Fruit fly (Drosophila melanogaster) whole organism, embryonic: Measurements from ENCODE around the gene Top3alpha.

Source experiments
- Antp ChIP-seq: fragments of 200-800 bp; sonication (Bioruptor generic); optimal IDR thresholded peaks from 3 replicates; lab custom pipeline; 2016; ENCODE audit warnings: missing biosample characterization, missing genetic modification characterization
- CG10431 ChIP-seq: fragments of 200-800 bp; sonication (Bioruptor generic); optimal IDR thresholded peaks from 3 replicates; lab custom pipeline; 2018; ENCODE audit warnings: missing biosample characterization, mild to moderate bottlenecking, missing genetic modification characterization
- CG11504 ChIP-seq: fragments of 200-800 bp; sonication (Bioruptor generic); optimal IDR thresholded peaks from 3 replicates; lab custom pipeline; 2019; ENCODE audit warnings: missing biosample characterization, mild to moderate bottlenecking, missing genetic modification characterization, moderate library complexity
- CG11560 ChIP-seq: fragments of 200-800 bp; sonication (Bioruptor generic); IDR thresholded peaks from 3 replicates; pipeline ENCODE4 v1.3.6; 2022; ENCODE audit warnings: missing biosample characterization, missing genetic modification characterization
- CG13287 ChIP-seq: fragments of 200-800 bp; sonication (Bioruptor generic); IDR thresholded peaks from 2 replicates; pipeline ENCODE4 v1.3.6; 2022; ENCODE audit warnings: missing biosample characterization, missing genetic modification characterization; ENCODE audit not compliant: partially characterized antibody
- CG16815 ChIP-seq: fragments of 200-800 bp; sonication (Bioruptor generic); optimal IDR thresholded peaks from 3 replicates; lab custom pipeline; 2017; ENCODE audit warnings: missing biosample characterization, mild to moderate bottlenecking, missing genetic modification characterization
- CG32532 ChIP-seq: fragments of 200-800 bp; sonication (Bioruptor generic); IDR thresholded peaks from 2 replicates; pipeline ENCODE4 v1.3.6; 2022; ENCODE audit warnings: missing biosample characterization, missing genetic modification characterization
- CG3407 ChIP-seq: fragments of 200-800 bp; sonication (Bioruptor generic); optimal IDR thresholded peaks from 2 replicates; lab custom pipeline; 2018; ENCODE audit warnings: missing biosample characterization, mild to moderate bottlenecking, missing genetic modification characterization
- CG3838 ChIP-seq: fragments of 200-800 bp; sonication (Bioruptor generic); optimal IDR thresholded peaks from 3 replicates; lab custom pipeline; 2016; ENCODE audit warnings: missing biosample characterization, missing genetic modification characterization
- CG4424 ChIP-seq: fragments of 200-800 bp; sonication (Bioruptor generic); optimal IDR thresholded peaks from 3 replicates; lab custom pipeline; 2016; ENCODE audit warnings: missing biosample characterization, missing genetic modification characterization
- CG4820 ChIP-seq: fragments of 200-800 bp; sonication (Bioruptor generic); optimal IDR thresholded peaks from 3 replicates; lab custom pipeline; 2016; ENCODE audit warnings: missing biosample characterization, missing genetic modification characterization
- CG5245 ChIP-seq: fragments of 200-800 bp; sonication (Bioruptor generic); optimal IDR thresholded peaks from 3 replicates; lab custom pipeline; 2016; ENCODE audit warnings: missing biosample characterization, missing genetic modification characterization
- CG8388 ChIP-seq: fragments of 200-800 bp; sonication (Bioruptor generic); optimal IDR thresholded peaks from 2 replicates; lab custom pipeline; 2019; ENCODE audit warnings: missing biosample characterization, mild to moderate bottlenecking, missing genetic modification characterization, moderate library complexity
- CG8924 ChIP-seq: fragments of 200-800 bp; optimal IDR thresholded peaks from 3 replicates; lab custom pipeline; 2019; ENCODE audit warnings: missing biosample characterization, mild to moderate bottlenecking, missing genetic modification characterization, moderate library complexity
- CG8944 ChIP-seq: fragments of 200-800 bp; sonication (Bioruptor generic); optimal IDR thresholded peaks from 3 replicates; lab custom pipeline; 2016; ENCODE audit warnings: missing biosample characterization, missing genetic modification characterization
- CG9437 ChIP-seq: fragments of 200-800 bp; sonication (Bioruptor generic); optimal IDR thresholded peaks from 2 replicates; lab custom pipeline; 2018; ENCODE audit warnings: missing biosample characterization, mild to moderate bottlenecking, missing genetic modification characterization
- CG9609 ChIP-seq: fragments of 200-800 bp; sonication (Bioruptor generic); optimal IDR thresholded peaks from 3 replicates; lab custom pipeline; 2016; ENCODE audit warnings: missing biosample characterization, missing genetic modification characterization
- CG9817 ChIP-seq: fragments of 200-800 bp; sonication (Bioruptor generic); optimal IDR thresholded peaks from 2 replicates; lab custom pipeline; 2018; ENCODE audit warnings: missing biosample characterization, mild to moderate bottlenecking, missing genetic modification characterization, moderate library complexity
- Dip3 ChIP-seq: fragments of 200-800 bp; sonication (Bioruptor generic); optimal IDR thresholded peaks from 3 replicates; lab custom pipeline; 2016; ENCODE audit warnings: missing biosample characterization, missing genetic modification characterization
- Jarid2 ChIP-seq: fragments of 200-800 bp; sonication (Bioruptor generic); optimal IDR thresholded peaks from 3 replicates; lab custom pipeline; 2017; ENCODE audit warnings: mild to moderate bottlenecking, missing biosample characterization, missing genetic modification reagents, missing genetic modification characterization
- Lhr ChIP-seq: fragments of 200-800 bp; sonication (Bioruptor generic); optimal IDR thresholded peaks from 3 replicates; lab custom pipeline; 2017; ENCODE audit warnings: mild to moderate bottlenecking, missing biosample characterization, missing genetic modification reagents, missing genetic modification characterization
- Max ChIP-seq: fragments of 200-800 bp; sonication (Bioruptor generic); optimal IDR thresholded peaks from 2 replicates; lab custom pipeline; 2016; ENCODE audit warnings: missing biosample characterization, mild to moderate bottlenecking, missing genetic modification characterization
- Pdp1 ChIP-seq, 2 experiments: fragments of 200-800 bp; sonication (Bioruptor generic); optimal IDR thresholded peaks; 3 replicates each; lab custom pipeline; 2016; ENCODE audit warnings: missing biosample characterization in 2 of 2, missing genetic modification characterization in 2 of 2, mild to moderate bottlenecking in 1 of 2, moderate library complexity in 1 of 2
- Six4 ChIP-seq: fragments of 200-800 bp; sonication (Bioruptor generic); optimal IDR thresholded peaks from 2 replicates; lab custom pipeline; 2016; ENCODE audit warnings: missing biosample characterization, missing genetic modification characterization
- Sox102F ChIP-seq: fragments of 200-800 bp; sonication (Bioruptor generic); optimal IDR thresholded peaks from 2 replicates; lab custom pipeline; 2018; ENCODE audit warnings: missing biosample characterization, mild to moderate bottlenecking, missing genetic modification characterization, moderate library complexity
- Spps ChIP-seq: fragments of 200-800 bp; sonication (Bioruptor generic); optimal IDR thresholded peaks from 2 replicates; lab custom pipeline; 2018; ENCODE audit warnings: missing biosample characterization, mild to moderate bottlenecking, missing genetic modification characterization
- Xrp1 ChIP-seq: fragments of 200-800 bp; sonication (Bioruptor generic); IDR thresholded peaks from 2 replicates; pipeline ENCODE4 v1.3.6; 2022; ENCODE audit warnings: missing biosample characterization, missing genetic modification characterization
- ara ChIP-seq: fragments of 200-800 bp; sonication (Bioruptor generic); IDR thresholded peaks from 2 replicates; pipeline ENCODE4 v1.3.6; 2022; ENCODE audit warnings: missing biosample characterization, missing genetic modification characterization
- croc ChIP-seq: fragments of 200-800 bp; sonication (Bioruptor generic); conservative IDR thresholded peaks from 3 replicates; pipeline ENCODE4 v1.3.6; 2022; ENCODE audit warnings: missing biosample characterization, missing genetic modification characterization
- dmrt11E ChIP-seq: fragments of 200-800 bp; sonication (Bioruptor generic); optimal IDR thresholded peaks from 3 replicates; lab custom pipeline; 2018; ENCODE audit warnings: missing biosample characterization, mild to moderate bottlenecking, missing genetic modification characterization, moderate library complexity
- ewg ChIP-seq: fragments of 200-800 bp; sonication (Bioruptor generic); optimal IDR thresholded peaks from 3 replicates; lab custom pipeline; 2017; ENCODE audit warnings: mild to moderate bottlenecking, missing biosample characterization, missing genetic modification reagents, missing genetic modification characterization
- gcm ChIP-seq: fragments of 200-800 bp; sonication (Bioruptor generic); optimal IDR thresholded peaks from 2 replicates; lab custom pipeline; 2019; ENCODE audit warnings: missing biosample characterization, mild to moderate bottlenecking, missing genetic modification characterization, moderate library complexity
- gsb ChIP-seq: fragments of 200-800 bp; sonication (Bioruptor generic); IDR thresholded peaks from 2 replicates; pipeline ENCODE4 v1.3.6; 2022; ENCODE audit warnings: missing biosample characterization, missing genetic modification characterization
- gsb-n ChIP-seq: fragments of 200-800 bp; sonication (Bioruptor generic); optimal IDR thresholded peaks from 3 replicates; lab custom pipeline; 2018; ENCODE audit warnings: missing biosample characterization, mild to moderate bottlenecking, missing genetic modification characterization
- h ChIP-seq: fragments of >200 bp; optimal IDR thresholded peaks from 2 replicates; lab custom pipeline; 2017
- hkb ChIP-seq, 2 experiments: fragments of 200-800 bp in 1 of 2; fragments of >200 bp in 1 of 2; sonication (Bioruptor generic) in 1 of 2; IDR thresholded peaks in 1 of 2; optimal IDR thresholded peaks in 1 of 2; 2 replicates each; pipeline versions ENCODE4 v1.3.6 to Lab custom; 2017 to 2022; ENCODE audit warnings: missing biosample characterization in 1 of 2, missing genetic modification characterization in 1 of 2
- ind ChIP-seq: fragments of 200-800 bp; sonication (Bioruptor generic); optimal IDR thresholded peaks from 3 replicates; lab custom pipeline; 2016; ENCODE audit warnings: missing biosample characterization, missing genetic modification characterization
- inv ChIP-seq: fragments of 200-800 bp; sonication (Bioruptor generic); IDR thresholded peaks from 2 replicates; pipeline ENCODE4 v1.3.6; 2022; ENCODE audit warnings: missing biosample characterization, missing genetic modification characterization; ENCODE audit not compliant: partially characterized antibody
- lilli ChIP-seq: fragments of 200-800 bp; sonication (Bioruptor generic); optimal IDR thresholded peaks from 3 replicates; lab custom pipeline; 2016; ENCODE audit warnings: missing biosample characterization, missing genetic modification characterization
- maf-S ChIP-seq: fragments of 200-800 bp; sonication (Bioruptor generic); optimal IDR thresholded peaks from 2 replicates; lab custom pipeline; 2016; ENCODE audit warnings: missing biosample characterization, missing genetic modification characterization
- nau ChIP-seq: fragments of 200-800 bp; sonication (Bioruptor generic); optimal IDR thresholded peaks from 3 replicates; lab custom pipeline; 2017; ENCODE audit warnings: missing biosample characterization, mild to moderate bottlenecking, missing genetic modification characterization, missing genetic modification reagents
- nerfin-1 ChIP-seq: fragments of 200-800 bp; sonication (Bioruptor generic); optimal IDR thresholded peaks from 3 replicates; lab custom pipeline; 2019; ENCODE audit warnings: missing biosample characterization, mild to moderate bottlenecking, missing genetic modification characterization, moderate library complexity
- org-1 ChIP-seq: fragments of 200-800 bp; sonication (Bioruptor generic); optimal IDR thresholded peaks from 2 replicates; lab custom pipeline; 2017; ENCODE audit warnings: missing biosample characterization, missing genetic modification characterization
- pan ChIP-seq, 4 experiments: fragments of >200 bp in 3 of 4; fragments of 200-800 bp in 1 of 4; sonication (Bioruptor generic) in 1 of 4; optimal IDR thresholded peaks in 3 of 4; IDR thresholded peaks in 1 of 4; 2 replicates each; pipeline versions ENCODE4 v1.3.6 to Lab custom; 2017 to 2022; ENCODE audit warnings: missing biosample characterization in 2 of 4, missing genetic modification characterization in 2 of 4, mixed read lengths in 1 of 4
- pnt ChIP-seq: fragments of 200-800 bp; sonication (Bioruptor generic); optimal IDR thresholded peaks from 3 replicates; lab custom pipeline; 2016; ENCODE audit warnings: missing biosample characterization, missing genetic modification characterization
- sens ChIP-seq: fragments of 200-800 bp; sonication (Bioruptor generic); peaks from one replicate; lab custom pipeline; 2016; ENCODE audit warnings: missing biosample characterization, missing genetic modification characterization
- twi ChIP-seq: fragments of 200-800 bp; optimal IDR thresholded peaks from 2 replicates; lab custom pipeline; 2019; ENCODE audit warnings: missing biosample characterization, mild to moderate bottlenecking, missing genetic modification characterization, moderate library complexity
- tx ChIP-seq: fragments of 200-800 bp; sonication (Bioruptor generic); optimal IDR thresholded peaks from 2 replicates; lab custom pipeline; 2016; ENCODE audit warnings: missing biosample characterization, missing genetic modification characterization
- unc-4 ChIP-seq: fragments of 200-800 bp; sonication (Bioruptor generic); IDR thresholded peaks from 2 replicates; pipeline ENCODE4 v1.3.6; 2022; ENCODE audit warnings: missing biosample characterization, missing genetic modification characterization; ENCODE audit not compliant: partially characterized antibody

Top3alpha gene

DNA sequence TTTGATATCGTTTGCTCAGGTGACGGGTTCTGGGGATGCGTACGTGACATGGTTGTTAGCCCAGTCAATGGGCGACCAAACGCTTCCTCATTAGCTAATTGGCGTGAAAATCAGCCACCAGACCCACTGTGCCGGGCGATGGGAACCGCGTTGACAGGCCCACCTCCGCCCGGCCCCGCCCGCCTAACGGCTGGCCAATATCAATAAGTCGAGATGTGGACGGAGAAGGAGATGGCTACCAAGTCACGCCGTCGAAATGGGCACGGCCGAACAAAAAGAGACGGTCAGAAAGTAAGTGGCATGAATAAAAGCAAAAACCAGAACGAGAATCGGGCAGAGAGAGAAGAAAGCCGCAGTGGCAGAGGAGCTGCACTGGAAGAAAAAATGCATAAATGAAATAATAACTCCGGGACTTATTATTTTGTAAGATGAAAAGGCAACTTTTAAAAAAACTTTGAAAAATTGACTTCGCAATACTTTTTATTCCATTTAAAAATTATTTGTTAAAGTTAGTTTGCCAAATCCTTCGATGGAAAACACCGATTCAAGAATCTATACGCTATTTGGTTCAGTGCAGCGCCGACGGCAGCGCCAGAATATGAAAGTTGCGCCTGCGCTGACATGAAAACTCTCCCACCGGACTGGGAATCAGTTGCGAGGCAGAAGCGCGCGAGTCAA lies 40.0 kb downstream of the Top3alpha start, which contains the start of gene CG13082 (continued):
- TF ChIP-seq org-1 (GFP tag; lab: Kevin White, UChicago) (no peak), CG11504 (peak; percentile 64), ewg (peak; percentile 52), tx (peak; percentile 23), ara (GFP tag; lab: Robert Waterston, UW) (peak; percentile 51; the same call in 1 of the 2 replicates), ind (GFP tag; lab: Kevin White, UChicago) (peak; percentile 33), Dip3 (GFP tag; lab: Kevin White, UChicago) (peak; percentile 27), CG8924 (peak; percentile 62), unc-4 (GFP tag; lab: Robert Waterston, UW) (no peak), pnt (GFP tag; lab: Kevin White, UChicago) (peak; percentile 5), gcm (peak; percentile 54), gsb (GFP tag; lab: Robert Waterston, UW) (no peak), CG3407 (GFP tag; lab: Kevin White, UChicago) (peak; percentile 27), nau (GFP tag; lab: Kevin White, UChicago) (no peak), sens (GFP tag; lab: Kevin White, UChicago) (peak; percentile 93), hkb (optimal IDR thresholded peaks at IDR 0.05; lab: Kevin White, UChicago) (no peak), hkb (GFP tag; IDR thresholded peaks at IDR 0.05; lab: Robert Waterston, UW) (no peak), CG11560 (tag; lab: Robert Waterston, UW) (no peak), twi (tag; lab: Kevin White, UChicago) (peak; percentile 39), Pdp1 (GFP tag; optimal IDR thresholded peaks at IDR 0.05; lab: Kevin White, UChicago) (peak; percentile 13 to 23), h (lab: Kevin White, UChicago) (no peak), CG13287 (GFP tag; lab: Robert Waterston, UW) (no peak), CG4424 (GFP tag; lab: Kevin White, UChicago) (peak; percentile 75), CG8388 (peak; percentile 69), Jarid2 (GFP tag; lab: Kevin White, UChicago) (peak; percentile 20), CG4820 (GFP tag; lab: Kevin White, UChicago) (peak; percentile 61), Lhr (GFP tag; lab: Kevin White, UChicago) (peak; percentile 44), CG9817 (peak; percentile 13), Antp (GFP tag; lab: Kevin White, UChicago) (peak; percentile 16), maf-S (GFP tag; lab: Kevin White, UChicago) (no peak), pan (optimal IDR thresholded peaks at IDR 0.05; lab: Kevin White, UChicago) (no peak), pan (GFP tag; optimal IDR thresholded peaks at IDR 0.05 in 1 of 2, IDR thresholded peaks at IDR 0.05 in 1 of 2) (no peak), croc (GFP tag; lab: Robert Waterston, UW) (peak; percentile 50), Spps (peak; percentile 75), CG3838 (no peak), Max (GFP tag; lab: Kevin White, UChicago) (peak; percentile 21), inv (GFP tag; lab: Robert Waterston, UW) (no peak), CG10431 (peak; percentile 70), Six4 (peak; percentile 23), nerfin-1 (tag; lab: Kevin White, UChicago) (peak; percentile 48), lilli (GFP tag; lab: Kevin White, UChicago) (peak; percentile 29), CG16815 (peak; percentile 36), CG9609 (peak; percentile 9), gsb-n (peak; percentile 77), dmrt11E (tag; lab: Kevin White, UChicago) (peak; percentile 74), Xrp1 (GFP tag; lab: Robert Waterston, UW) (peak; percentile 81), CG9437 (GFP tag; lab: Kevin White, UChicago) (peak; percentile 16), CG32532 (GFP tag; lab: Robert Waterston, UW) (no peak), CG8944 (GFP tag; lab: Kevin White, UChicago) (peak; percentile 27), CG5245 (GFP tag; lab: Kevin White, UChicago) (peak; percentile 36), Sox102F (peak; percentile 42)
